Worm (Caenorhabditis elegans): ENCODE results near the gene Y51A2B.4.

The Y51A2B.4 gene

DNA sequence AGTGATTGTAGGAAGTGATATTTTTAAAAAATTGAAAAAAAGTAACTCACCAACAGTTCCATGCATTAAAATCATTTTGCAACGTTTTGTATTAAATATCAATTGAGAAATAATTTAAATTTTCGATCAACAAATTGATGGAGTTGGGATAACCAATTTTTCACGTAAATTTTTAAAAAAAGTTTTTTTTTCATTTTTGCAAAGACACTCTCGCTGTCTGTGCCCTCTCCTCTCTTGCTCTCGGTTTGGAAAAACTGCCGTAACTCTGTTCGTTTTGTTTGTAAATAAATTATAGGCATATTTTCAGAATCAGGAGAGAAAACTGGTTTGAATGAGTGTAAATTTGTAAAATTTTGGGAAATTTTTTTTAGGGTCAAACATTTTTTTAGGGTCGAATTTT lies 8.9 kb upstream of the Y51A2B.4 start, which contains the start of gene Y51A2B.16:
Y51A2B.16 (minus strand) TSS at position 101 of the 400 bp plus-strand sequence.
- no peak for TF ChIP-seq F13C5.2 (tag; optimal IDR thresholded peaks at IDR 0.05)
- no peak for TF ChIP-seq hmg-4 (GFP tag; optimal IDR thresholded peaks at IDR 0.05)
- TF ChIP-seq ets-7 (tag; optimal IDR thresholded peaks at IDR 0.05) = no peak
- TF ChIP-seq hmbx-1 (tag; optimal IDR thresholded peaks at IDR 0.05) = no peak
- TF ChIP-seq tra-4 (tag; optimal IDR thresholded peaks at IDR 0.05) = no peak
- TF ChIP-seq tbx-37 (GFP tag; conservative IDR thresholded peaks at IDR 0.05) = no peak
- no peak for TF ChIP-seq ama-1 (optimal IDR thresholded peaks at IDR 0.05)
- no peak for TF ChIP-seq ceh-36 (tag; optimal IDR thresholded peaks at IDR 0.05)
- TF ChIP-seq B0310.2 (tag; optimal IDR thresholded peaks at IDR 0.05) = no peak
- TF ChIP-seq aly-1 (tag; optimal IDR thresholded peaks at IDR 0.05) = no peak
- no peak for TF ChIP-seq scrt-1 (GFP tag; IDR thresholded peaks at IDR 0.05)
- no peak for TF ChIP-seq flt-1 (GFP tag; IDR thresholded peaks at IDR 0.05)
- TF ChIP-seq tbx-11 (GFP tag; IDR thresholded peaks at IDR 0.05) = no peak
- TF ChIP-seq sea-1 (GFP tag; conservative IDR thresholded peaks at IDR 0.05) = no peak
- no peak for TF ChIP-seq pes-1 (GFP tag; IDR thresholded peaks at IDR 0.05)
- no peak for TF ChIP-seq ceh-13 (GFP tag; optimal IDR thresholded peaks at IDR 0.05)
- no peak for TF ChIP-seq hnd-1 (tag; optimal IDR thresholded peaks at IDR 0.05)

DNA sequence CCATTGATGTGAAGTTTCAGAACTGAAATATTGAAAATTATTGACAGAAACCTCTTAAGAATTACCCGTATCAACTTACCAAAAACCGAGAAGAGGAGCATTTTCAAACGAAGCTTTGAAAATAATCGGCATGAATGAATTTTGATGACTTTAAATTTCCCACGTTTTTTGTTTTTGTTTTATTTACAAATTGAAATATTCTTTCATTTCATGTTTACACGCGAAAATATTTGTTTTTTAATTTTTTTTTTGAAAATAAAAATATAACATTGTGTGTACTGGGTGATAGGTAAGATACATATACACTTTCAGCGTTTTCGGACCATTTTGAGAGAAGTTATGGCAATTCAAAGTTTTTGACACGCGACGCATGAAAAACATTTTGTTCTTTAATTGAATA lies 6.7 kb upstream of the Y51A2B.4 start, which contains the start of gene Y51A2B.9:
Y51A2B.9 (minus strand) TSS at position 101 of the 400 bp plus-strand sequence.
- TF ChIP-seq sea-1 (GFP tag; conservative IDR thresholded peaks at IDR 0.05) (no peak), ama-1 (optimal IDR thresholded peaks at IDR 0.05) (no peak), tbx-37 (GFP tag; conservative IDR thresholded peaks at IDR 0.05) (no peak), F13C5.2 (tag; optimal IDR thresholded peaks at IDR 0.05) (no peak), hmbx-1 (tag; optimal IDR thresholded peaks at IDR 0.05) (no peak), hnd-1 (tag; optimal IDR thresholded peaks at IDR 0.05) (no peak), tra-4 (tag; optimal IDR thresholded peaks at IDR 0.05) (no peak), ceh-13 (GFP tag; optimal IDR thresholded peaks at IDR 0.05) (no peak), hmg-4 (GFP tag; optimal IDR thresholded peaks at IDR 0.05) (no peak), B0310.2 (tag; optimal IDR thresholded peaks at IDR 0.05) (no peak), aly-1 (tag; optimal IDR thresholded peaks at IDR 0.05) (no peak)

ce11 chrV:18394203-18394602 lies 5.3 kb upstream of the Y51A2B.4 start, which contains the start of gene Y51A2B.6:
Gene Y51A2B.6 (minus strand): TSS chrV:18394303.
- TF ChIP-seq flt-1 (GFP tag; IDR thresholded peaks at IDR 0.05) (no peak), aly-1 (tag; optimal IDR thresholded peaks at IDR 0.05) (no peak), tra-4 (tag; optimal IDR thresholded peaks at IDR 0.05) (no peak)

DNA sequence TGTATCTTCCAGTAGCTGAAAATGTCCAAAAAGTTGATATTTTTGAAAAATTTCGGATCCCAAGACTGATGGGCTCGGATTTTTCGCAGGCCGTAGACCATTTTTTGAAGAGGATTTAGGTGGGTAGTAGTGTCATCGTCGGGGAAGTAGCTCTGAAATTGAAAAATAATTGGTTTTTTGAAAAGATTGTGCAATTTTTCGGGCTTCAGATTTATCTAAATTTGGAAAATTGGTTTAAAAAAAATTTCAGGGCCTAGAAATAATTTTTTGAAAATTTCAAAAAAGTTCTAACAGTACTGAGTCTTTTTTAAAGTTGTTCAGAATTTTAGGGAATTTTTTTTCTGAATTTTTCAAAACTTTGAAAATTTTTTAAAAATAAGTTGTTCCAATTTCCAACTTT lies 6.4 kb downstream of the Y51A2B.4 start, which contains the start of gene nhr-288:
nhr-288 (minus strand) TSS at position 101 of the 400 bp plus-strand sequence.
- TF ChIP-seq ama-1 (optimal IDR thresholded peaks at IDR 0.05) (no peak), sea-1 (GFP tag; conservative IDR thresholded peaks at IDR 0.05) (no peak), scrt-1 (GFP tag; IDR thresholded peaks at IDR 0.05) (no peak), B0310.2 (tag; optimal IDR thresholded peaks at IDR 0.05) (no peak), pes-1 (GFP tag; IDR thresholded peaks at IDR 0.05) (no peak), aly-1 (tag; optimal IDR thresholded peaks at IDR 0.05) (no peak), ceh-13 (GFP tag; optimal IDR thresholded peaks at IDR 0.05) (no peak), F13C5.2 (tag; optimal IDR thresholded peaks at IDR 0.05) (no peak), tbx-11 (GFP tag; IDR thresholded peaks at IDR 0.05) (no peak), hnd-1 (tag; optimal IDR thresholded peaks at IDR 0.05) (no peak), ets-7 (tag; optimal IDR thresholded peaks at IDR 0.05) (no peak)

DNA sequence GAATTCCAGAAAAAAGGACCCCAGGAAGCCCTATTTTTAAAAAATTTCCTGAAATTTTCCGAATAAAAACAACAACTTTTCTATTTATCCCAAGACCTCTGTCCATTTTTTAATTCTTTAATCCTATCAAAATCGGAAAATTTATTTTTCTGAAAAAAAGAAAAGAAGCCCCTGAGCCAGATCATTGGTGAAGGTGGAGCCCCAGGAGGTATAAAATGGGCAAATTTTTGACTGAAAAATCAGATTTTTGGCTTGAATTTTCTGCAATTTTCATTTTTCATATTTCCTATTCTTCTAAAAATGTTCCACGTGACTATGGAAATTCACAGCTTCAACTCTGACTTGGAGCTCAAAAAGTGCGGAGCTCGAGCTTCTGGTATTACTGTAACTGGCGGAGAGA lies 10.1 kb downstream of the Y51A2B.4 start, which contains the start of gene Y51A2B.8:
Y51A2B.8 (plus strand) TSS at position 301 of the 400 bp plus-strand sequence.
- no peak for TF ChIP-seq tbx-37 (GFP tag; conservative IDR thresholded peaks at IDR 0.05)
- TF ChIP-seq pes-1 (GFP tag; IDR thresholded peaks at IDR 0.05) = no peak
- TF ChIP-seq ceh-13 (GFP tag; optimal IDR thresholded peaks at IDR 0.05) = no peak
- TF ChIP-seq aly-1 (tag; optimal IDR thresholded peaks at IDR 0.05) = no peak
- TF ChIP-seq F13C5.2 (tag; optimal IDR thresholded peaks at IDR 0.05) = no peak
- TF ChIP-seq flt-1 (GFP tag; IDR thresholded peaks at IDR 0.05) = no peak
- TF ChIP-seq tbx-11 (GFP tag; IDR thresholded peaks at IDR 0.05) = no peak
- TF ChIP-seq ama-1 (optimal IDR thresholded peaks at IDR 0.05) = no peak
- no peak for TF ChIP-seq B0310.2 (tag; optimal IDR thresholded peaks at IDR 0.05)
- no peak for TF ChIP-seq tra-4 (tag; optimal IDR thresholded peaks at IDR 0.05)
- TF ChIP-seq hmbx-1 (tag; optimal IDR thresholded peaks at IDR 0.05) = no peak
- no peak for TF ChIP-seq sea-1 (GFP tag; conservative IDR thresholded peaks at IDR 0.05)
- TF ChIP-seq ceh-36 (tag; optimal IDR thresholded peaks at IDR 0.05) = no peak
- no peak for TF ChIP-seq ets-7 (tag; optimal IDR thresholded peaks at IDR 0.05)
- TF ChIP-seq scrt-1 (GFP tag; IDR thresholded peaks at IDR 0.05) = no peak
- no peak for TF ChIP-seq hmg-4 (GFP tag; optimal IDR thresholded peaks at IDR 0.05)
- TF ChIP-seq hnd-1 (tag; optimal IDR thresholded peaks at IDR 0.05) = no peak

DNA sequence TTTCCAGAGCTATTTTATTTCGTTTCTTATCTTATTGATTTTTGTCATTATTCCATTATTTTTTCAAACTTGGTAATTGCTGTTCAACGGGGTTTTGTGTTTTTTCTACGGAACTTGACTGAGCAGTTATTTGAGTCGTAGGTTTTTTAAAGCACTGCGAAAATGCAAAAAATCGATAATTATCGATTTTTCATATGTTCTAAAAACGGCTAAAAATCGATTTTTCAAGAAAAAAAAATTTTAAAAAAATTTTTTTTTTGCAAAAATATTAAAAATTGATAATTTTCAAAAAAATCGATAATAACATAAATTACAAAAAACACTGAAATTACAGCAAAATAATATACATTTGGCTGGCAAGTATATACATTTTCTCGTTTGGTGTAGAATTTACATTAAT lies 13.4 kb downstream of the Y51A2B.4 start:
- TF ChIP-seq pes-1 (GFP tag; IDR thresholded peaks at IDR 0.05) = no peak
- no peak for TF ChIP-seq ets-7 (tag; optimal IDR thresholded peaks at IDR 0.05)
- no peak for TF ChIP-seq sea-1 (GFP tag; conservative IDR thresholded peaks at IDR 0.05)
- no peak for TF ChIP-seq hmbx-1 (tag; optimal IDR thresholded peaks at IDR 0.05)
- no peak for TF ChIP-seq tra-4 (tag; optimal IDR thresholded peaks at IDR 0.05)
- no peak for TF ChIP-seq hnd-1 (tag; optimal IDR thresholded peaks at IDR 0.05)
- no peak for TF ChIP-seq scrt-1 (GFP tag; IDR thresholded peaks at IDR 0.05)

ce11 chrV:18374194-18374593 lies 14.8 kb downstream of the Y51A2B.4 start, which contains the start of gene Y51A2B.2:
Gene Y51A2B.2 (plus strand): TSS chrV:18374494.
- TF ChIP-seq hmbx-1 (tag; optimal IDR thresholded peaks at IDR 0.05) = no peak
- TF ChIP-seq pes-1 (GFP tag; IDR thresholded peaks at IDR 0.05) = no peak
- TF ChIP-seq scrt-1 (GFP tag; IDR thresholded peaks at IDR 0.05) = no peak
- TF ChIP-seq aly-1 (tag; optimal IDR thresholded peaks at IDR 0.05) = no peak
- no peak for TF ChIP-seq tbx-11 (GFP tag; IDR thresholded peaks at IDR 0.05)
- no peak for TF ChIP-seq ama-1 (optimal IDR thresholded peaks at IDR 0.05)
- TF ChIP-seq flt-1 (GFP tag; IDR thresholded peaks at IDR 0.05) = no peak
- no peak for TF ChIP-seq hnd-1 (tag; optimal IDR thresholded peaks at IDR 0.05)
- TF ChIP-seq ceh-36 (tag; optimal IDR thresholded peaks at IDR 0.05) = no peak
- no peak for TF ChIP-seq ets-7 (tag; optimal IDR thresholded peaks at IDR 0.05)
- TF ChIP-seq B0310.2 (tag; optimal IDR thresholded peaks at IDR 0.05) = no peak
